Fruit fly (Drosophila melanogaster): Measurements from ENCODE around the gene cona.

The cona gene

dm6 chr3R:18385593-18385992 is at the start of gene cona:
TSS of gene cona (plus strand) at chr3R:18385828.
- TF ChIP-seq CG1620 (GFP tag; optimal IDR thresholded peaks at IDR 0.05) (no peak), pad (GFP tag; optimal IDR thresholded peaks at IDR 0.05) (no peak), bab1 (GFP tag; optimal IDR thresholded peaks at IDR 0.05) (peak; percentile 14), Crg-1 (GFP tag; optimal IDR thresholded peaks at IDR 0.05) (no peak)

dm6 chr3R:18338493-18338892 is 47.1 kb upstream of the cona start:
- TF ChIP-seq cnc (optimal IDR thresholded peaks at IDR 0.05) (no peak), CG1620 (GFP tag; optimal IDR thresholded peaks at IDR 0.05) (no peak), ovo (GFP tag; optimal IDR thresholded peaks at IDR 0.05) (no peak), bab1 (GFP tag; optimal IDR thresholded peaks at IDR 0.05) (no peak), Mnt (GFP tag; optimal IDR thresholded peaks at IDR 0.05) (no peak)

- no peak for TF ChIP-seq CG12768 (GFP tag; optimal IDR thresholded peaks at IDR 0.05)
- no peak for TF ChIP-seq Mnt (GFP tag; optimal IDR thresholded peaks at IDR 0.05)
- no peak for TF ChIP-seq CG14711 (tag; optimal IDR thresholded peaks at IDR 0.05)
- no peak for TF ChIP-seq ovo (GFP tag; optimal IDR thresholded peaks at IDR 0.05)
- TF ChIP-seq CG1620 (GFP tag; optimal IDR thresholded peaks at IDR 0.05) = no peak
- TF ChIP-seq CG33017 (tag; optimal IDR thresholded peaks at IDR 0.05) = no peak
- no peak for TF ChIP-seq bab1 (GFP tag; optimal IDR thresholded peaks at IDR 0.05)
- TF ChIP-seq Hr96 (GFP tag; optimal IDR thresholded peaks at IDR 0.05) = no peak
- TF ChIP-seq tj (GFP tag; optimal IDR thresholded peaks at IDR 0.05) = no peak
- TF ChIP-seq cnc (optimal IDR thresholded peaks at IDR 0.05) = no peak
These were observed 29.8 kb upstream of the cona start for dm6 chr3R:18355781-18356180.

dm6 chr3R:18360630-18361260 is 24.9 kb upstream of the cona start, which contains the start of gene CG15803:
TSS of gene CG15803 (minus strand) at chr3R:18360728.
- TF ChIP-seq CG7045 (GFP tag; optimal IDR thresholded peaks at IDR 0.05) = peak; percentile 28
- no peak for TF ChIP-seq Hr96 (GFP tag; optimal IDR thresholded peaks at IDR 0.05)
- TF ChIP-seq Mnt (GFP tag; optimal IDR thresholded peaks at IDR 0.05) = peak; percentile 2

dm6 chr3R:18361694-18362093 is 23.9 kb upstream of the cona start, which contains the start of gene hmw:
TSS of gene hmw (plus strand) at chr3R:18361994.
- TF ChIP-seq cic (GFP tag; optimal IDR thresholded peaks at IDR 0.05) = no peak
- no peak for TF ChIP-seq CG11617 (GFP tag; optimal IDR thresholded peaks at IDR 0.05)
- TF ChIP-seq CG7101 (tag; optimal IDR thresholded peaks at IDR 0.05) = no peak
- TF ChIP-seq Hr96 (GFP tag; optimal IDR thresholded peaks at IDR 0.05) = no peak
- TF ChIP-seq cnc (optimal IDR thresholded peaks at IDR 0.05) = no peak
- no peak for TF ChIP-seq CG12768 (GFP tag; optimal IDR thresholded peaks at IDR 0.05)
- no peak for TF ChIP-seq tj (GFP tag; optimal IDR thresholded peaks at IDR 0.05)
- TF ChIP-seq CG7045 (GFP tag; optimal IDR thresholded peaks at IDR 0.05) = no peak
- no peak for TF ChIP-seq Mnt (GFP tag; optimal IDR thresholded peaks at IDR 0.05)
- TF ChIP-seq bab1 (GFP tag; optimal IDR thresholded peaks at IDR 0.05) = no peak
- TF ChIP-seq Crg-1 (GFP tag; optimal IDR thresholded peaks at IDR 0.05) = no peak
- TF ChIP-seq toe (GFP tag; optimal IDR thresholded peaks at IDR 0.05) = no peak
- TF ChIP-seq Clk (GFP tag; optimal IDR thresholded peaks at IDR 0.05) = no peak
- TF ChIP-seq ovo (GFP tag; optimal IDR thresholded peaks at IDR 0.05) = no peak
- no peak for TF ChIP-seq CG5204 (GFP tag; optimal IDR thresholded peaks at IDR 0.05)
- TF ChIP-seq CG14711 (tag; optimal IDR thresholded peaks at IDR 0.05) = no peak
- TF ChIP-seq pad (GFP tag; optimal IDR thresholded peaks at IDR 0.05) = no peak

- TF ChIP-seq Hr96 (GFP tag; optimal IDR thresholded peaks at IDR 0.05) = peak; percentile 32
- TF ChIP-seq kay (GFP tag; ENCODE audit: borderline replicate concordance) = no peak
- TF ChIP-seq Crg-1 (GFP tag; optimal IDR thresholded peaks at IDR 0.05) = no peak
- no peak for TF ChIP-seq CG7101 (tag; optimal IDR thresholded peaks at IDR 0.05)
- TF ChIP-seq CG7045 (GFP tag; optimal IDR thresholded peaks at IDR 0.05) = peak; percentile 18
- TF ChIP-seq CG12768 (GFP tag; optimal IDR thresholded peaks at IDR 0.05) = no peak
- TF ChIP-seq toe (GFP tag; optimal IDR thresholded peaks at IDR 0.05) = peak; percentile 35
- peak; percentile 26 for TF ChIP-seq bab1 (GFP tag; optimal IDR thresholded peaks at IDR 0.05)
- TF ChIP-seq CG1620 (GFP tag; optimal IDR thresholded peaks at IDR 0.05) = no peak
- TF ChIP-seq cnc (optimal IDR thresholded peaks at IDR 0.05) = no peak
- TF ChIP-seq CG33017 (tag; optimal IDR thresholded peaks at IDR 0.05) = no peak
- TF ChIP-seq cic (GFP tag; optimal IDR thresholded peaks at IDR 0.05) = no peak
- TF ChIP-seq CG11617 (GFP tag; optimal IDR thresholded peaks at IDR 0.05) = no peak
- TF ChIP-seq tj (GFP tag; optimal IDR thresholded peaks at IDR 0.05) = no peak
- no peak for TF ChIP-seq ovo (GFP tag; optimal IDR thresholded peaks at IDR 0.05)
- no peak for TF ChIP-seq Mnt (GFP tag; optimal IDR thresholded peaks at IDR 0.05)
- no peak for TF ChIP-seq CG14711 (tag; optimal IDR thresholded peaks at IDR 0.05)
- peak; percentile 96 for TF ChIP-seq pad (GFP tag; optimal IDR thresholded peaks at IDR 0.05)
- TF ChIP-seq CG5204 (GFP tag; optimal IDR thresholded peaks at IDR 0.05) = peak; percentile 34
- TF ChIP-seq Clk (GFP tag; optimal IDR thresholded peaks at IDR 0.05) = no peak
These were observed 19.5 kb upstream of the cona start, which contains the start of the genes WRNexo and Nup43 for dm6 chr3R:18365978-18366643. TSS of gene WRNexo (minus strand) at chr3R:18366162. TSS of gene Nup43 (plus strand) at chr3R:18366638.

- TF ChIP-seq Hr96 (GFP tag; optimal IDR thresholded peaks at IDR 0.05) (no peak), Crg-1 (GFP tag; optimal IDR thresholded peaks at IDR 0.05) (no peak), pad (GFP tag; optimal IDR thresholded peaks at IDR 0.05) (no peak), CG1620 (GFP tag; optimal IDR thresholded peaks at IDR 0.05) (no peak), cnc (optimal IDR thresholded peaks at IDR 0.05) (no peak), cic (GFP tag; optimal IDR thresholded peaks at IDR 0.05) (no peak), CG14711 (tag; optimal IDR thresholded peaks at IDR 0.05) (no peak), toe (GFP tag; optimal IDR thresholded peaks at IDR 0.05) (no peak)
These were observed 19.0 kb upstream of the cona start for dm6 chr3R:18366644-18366985.

Measured in whole organism, adult.